Worm (Caenorhabditis elegans) whole organism, late embryonic: ENCODE data around the gene srt-30.

Experiments
- C08G9.2 ChIP-seq: sonication (generic microtip); optimal IDR thresholded peaks from 2 replicates; lab custom pipeline; 2016; ENCODE audit warnings: mild to moderate bottlenecking, missing genetic modification characterization, moderate library complexity, missing compliant biosample characterization
- Y22D7AL.16 ChIP-seq: sonication (generic microtip); optimal IDR thresholded peaks from 2 replicates; lab custom pipeline; 2016; ENCODE audit warnings: missing genetic modification characterization, missing compliant biosample characterization
- ceh-14 ChIP-seq: sonication (generic microtip); optimal IDR thresholded peaks from 2 replicates; lab custom pipeline; 2016; ENCODE audit warnings: missing genotype, missing genetic modification characterization, missing compliant biosample characterization
- ceh-18 ChIP-seq: sonication (generic microtip); optimal IDR thresholded peaks from 2 replicates; lab custom pipeline; 2016; ENCODE audit warnings: missing genetic modification characterization, missing compliant biosample characterization
- ceh-19 ChIP-seq: fragments of 200-800 bp; sonication (Bioruptor generic); optimal IDR thresholded peaks from 2 replicates; lab custom pipeline; 2018; ENCODE audit warnings: mild to moderate bottlenecking, missing genetic modification characterization, missing compliant biosample characterization
- ceh-30 ChIP-seq: fragments of 150-350 bp; optimal IDR thresholded peaks from 2 replicates; lab custom pipeline; 2014; ENCODE audit warnings: missing biosample characterization, missing genetic modification characterization
- ceh-31 ChIP-seq: sonication (generic microtip); optimal IDR thresholded peaks from 2 replicates; lab custom pipeline; 2016; ENCODE audit warnings: missing genetic modification characterization, missing compliant biosample characterization
- ceh-34 ChIP-seq: sonication (generic microtip); optimal IDR thresholded peaks from 2 replicates; lab custom pipeline; 2016; ENCODE audit warnings: mild to moderate bottlenecking, missing genetic modification characterization, missing compliant biosample characterization
- ceh-6 ChIP-seq: fragments of 200-800 bp; sonication (Bioruptor generic); optimal IDR thresholded peaks from 2 replicates; lab custom pipeline; 2018; ENCODE audit warnings: mild to moderate bottlenecking, missing genetic modification characterization, missing compliant biosample characterization
- che-1 ChIP-seq: sonication (generic microtip); optimal IDR thresholded peaks from 2 replicates; lab custom pipeline; 2016; ENCODE audit warnings: mild to moderate bottlenecking, missing genetic modification characterization, missing compliant biosample characterization
- elt-2 ChIP-seq: sonication (generic microtip); optimal IDR thresholded peaks from 2 replicates; lab custom pipeline; 2016; ENCODE audit warnings: missing genetic modification reagents, missing genetic modification characterization, missing compliant biosample characterization
- eyg-1 ChIP-seq: sonication (generic microtip); optimal IDR thresholded peaks from 2 replicates; lab custom pipeline; 2016; ENCODE audit warnings: missing genotype, missing genetic modification characterization, missing compliant biosample characterization
- fkh-10 ChIP-seq: fragments of 150-350 bp; optimal IDR thresholded peaks from 2 replicates; lab custom pipeline; 2014; ENCODE audit warnings: missing biosample characterization, missing genetic modification reagents, missing genetic modification characterization
- hlh-15 ChIP-seq: sonication (generic microtip); optimal IDR thresholded peaks from 2 replicates; lab custom pipeline; 2016; ENCODE audit warnings: missing genetic modification characterization, missing compliant biosample characterization
- hlh-30 ChIP-seq: sonication (generic microtip); optimal IDR thresholded peaks from 2 replicates; lab custom pipeline; 2017; ENCODE audit warnings: antibody characterized with exemption, missing genetic modification characterization, missing compliant biosample characterization; ENCODE audit not compliant: insufficient read depth
- hlh-6 ChIP-seq: sonication (generic microtip); optimal IDR thresholded peaks from 2 replicates; lab custom pipeline; 2016; ENCODE audit warnings: missing genotype, missing genetic modification characterization, missing compliant biosample characterization
- hlh-8 ChIP-seq: sonication (generic microtip); optimal IDR thresholded peaks from 2 replicates; lab custom pipeline; 2016; ENCODE audit warnings: missing genotype, missing genetic modification characterization, missing compliant biosample characterization
- lim-6 ChIP-seq: sonication (generic microtip); optimal IDR thresholded peaks from 2 replicates; lab custom pipeline; 2016; ENCODE audit warnings: missing genetic modification characterization, missing compliant biosample characterization
- lin-11 ChIP-seq: fragments of 200-800 bp; sonication (Bioruptor generic); optimal IDR thresholded peaks from 2 replicates; lab custom pipeline; 2018; ENCODE audit warnings: mild to moderate bottlenecking, missing genetic modification characterization, missing compliant biosample characterization
- nhr-11 ChIP-seq: fragments of 150-350 bp; optimal IDR thresholded peaks from 2 replicates; lab custom pipeline; 2014; ENCODE audit warnings: missing biosample characterization, missing genetic modification characterization
- npax-4 ChIP-seq: sonication (generic microtip); optimal IDR thresholded peaks from 2 replicates; lab custom pipeline; 2016; ENCODE audit warnings: missing genetic modification characterization, missing compliant biosample characterization
- odd-2 ChIP-seq: sonication (generic microtip); optimal IDR thresholded peaks from 2 replicates; lab custom pipeline; 2017; ENCODE audit warnings: antibody characterized with exemption, mild to moderate bottlenecking, missing genetic modification characterization, missing compliant biosample characterization
- pha-2 ChIP-seq: sonication (generic microtip); optimal IDR thresholded peaks from 2 replicates; lab custom pipeline; 2017; ENCODE audit warnings: mild to moderate bottlenecking, missing genetic modification characterization, missing compliant biosample characterization
- pha-4 ChIP-seq: fragments of 150-350 bp; optimal IDR thresholded peaks from 2 replicates; lab custom pipeline; 2018; ENCODE audit warnings: missing biosample characterization, missing genetic modification reagents, missing genetic modification characterization
- pqm-1 ChIP-seq: sonication (generic microtip); optimal IDR thresholded peaks from 2 replicates; lab custom pipeline; 2016; ENCODE audit warnings: missing genetic modification characterization, missing compliant biosample characterization
- pros-1 ChIP-seq: fragments of 150-350 bp; optimal IDR thresholded peaks from 2 replicates; lab custom pipeline; 2014; ENCODE audit warnings: missing biosample characterization, missing genetic modification reagents, missing genetic modification characterization
- rnt-1 ChIP-seq: sonication (generic microtip); optimal IDR thresholded peaks from 2 replicates; lab custom pipeline; 2016; ENCODE audit warnings: missing genetic modification characterization, missing compliant biosample characterization
- sox-2 ChIP-seq: fragments of 200-800 bp; sonication (Bioruptor generic); IDR thresholded peaks from 2 replicates; pipeline ENCODE4 v1.3.6; 2022; ENCODE audit warnings: missing genetic modification reagents, missing genetic modification characterization, missing compliant biosample characterization
- tbx-7 ChIP-seq: sonication (generic microtip); optimal IDR thresholded peaks from 2 replicates; lab custom pipeline; 2016; ENCODE audit warnings: missing genotype, missing genetic modification characterization, missing compliant biosample characterization
- ttx-3 ChIP-seq: sonication (generic microtip); optimal IDR thresholded peaks from 2 replicates; lab custom pipeline; 2016; ENCODE audit warnings: missing genetic modification reagents, missing genetic modification characterization, missing compliant biosample characterization
- unc-3 ChIP-seq, 2 experiments: fragments of 200-800 bp in 1 of 2; sonication (Bioruptor generic) in 1 of 2; sonication (generic microtip) in 1 of 2; conservative IDR thresholded peaks in 1 of 2; optimal IDR thresholded peaks in 1 of 2; 2 replicates each; pipeline versions ENCODE4 v1.3.6 to Lab custom; 2016 to 2022; ENCODE audit warnings: missing compliant biosample characterization in 2 of 2, missing genetic modification characterization in 2 of 2, missing genetic modification reagents in 1 of 2
- unc-42 ChIP-seq: sonication (generic microtip); optimal IDR thresholded peaks from 2 replicates; lab custom pipeline; 2016; ENCODE audit warnings: missing genotype, missing genetic modification characterization, missing compliant biosample characterization
- unc-55 ChIP-seq: sonication (generic microtip); optimal IDR thresholded peaks from 2 replicates; lab custom pipeline; 2017; ENCODE audit warnings: missing biosample characterization, missing genetic modification reagents, missing genetic modification characterization
- unc-86 ChIP-seq: sonication (generic microtip); optimal IDR thresholded peaks from 2 replicates; lab custom pipeline; 2016; ENCODE audit warnings: missing genetic modification characterization, missing compliant biosample characterization
- zip-5 ChIP-seq: sonication (generic microtip); optimal IDR thresholded peaks from 2 replicates; lab custom pipeline; 2016; ENCODE audit warnings: missing genetic modification characterization, missing compliant biosample characterization
- ztf-16 ChIP-seq: sonication (generic microtip); optimal IDR thresholded peaks from 2 replicates; lab custom pipeline; 2017; ENCODE audit warnings: missing genetic modification characterization, missing compliant biosample characterization

Gene srt-30

ce11 chrV:3825190-3825589, 24.9 kb upstream of the srt-30 start:
- TF ChIP-seq pqm-1 (tag; lab: Kevin White, UChicago): no peak
- no peak for TF ChIP-seq zip-5
- no peak for TF ChIP-seq unc-3 (GFP tag; conservative IDR thresholded peaks at IDR 0.05; lab: Robert Waterston, UW)
- no peak for TF ChIP-seq unc-3 (tag; optimal IDR thresholded peaks at IDR 0.05; lab: Kevin White, UChicago)
- no peak for TF ChIP-seq lin-11 (tag; lab: Kevin White, UChicago)
- TF ChIP-seq ttx-3 (tag; lab: Kevin White, UChicago): no peak
- no peak for TF ChIP-seq Y22D7AL.16 (tag; lab: Kevin White, UChicago)
- TF ChIP-seq pha-2 (tag; lab: Kevin White, UChicago): no peak
- no peak for TF ChIP-seq tbx-7
- no peak for TF ChIP-seq rnt-1 (tag; lab: Kevin White, UChicago)
- no peak for TF ChIP-seq eyg-1 (tag; lab: Kevin White, UChicago)
- no peak for TF ChIP-seq ceh-30 (tag; lab: Kevin White, UChicago)
- no peak for TF ChIP-seq odd-2
- no peak for TF ChIP-seq che-1 (tag; lab: Kevin White, UChicago)
- no peak for TF ChIP-seq ceh-18 (tag; lab: Kevin White, UChicago)
- TF ChIP-seq unc-55 (GFP tag; lab: Kevin White, UChicago): no peak
- no peak for TF ChIP-seq lim-6 (tag; lab: Kevin White, UChicago)
- no peak for TF ChIP-seq ceh-19
- TF ChIP-seq hlh-6 (tag; lab: Kevin White, UChicago): no peak
- no peak for TF ChIP-seq hlh-15 (tag; lab: Kevin White, UChicago)
- no peak for TF ChIP-seq hlh-8 (tag; lab: Kevin White, UChicago)

- TF ChIP-seq pha-4 (tag; lab: Kevin White, UChicago) (no peak), ceh-6 (GFP tag; lab: Kevin White, UChicago) (no peak), fkh-10 (GFP tag; lab: Kevin White, UChicago) (no peak), unc-86 (tag; lab: Kevin White, UChicago) (no peak), pros-1 (tag; lab: Kevin White, UChicago) (no peak), ceh-14 (tag; lab: Kevin White, UChicago) (no peak), sox-2 (GFP tag; lab: Robert Waterston, UW) (no peak)
- TF ChIP-seq, all 69 proteins: peak for 0
These were observed 20.6 kb upstream of the srt-30 start for ce11 chrV:3820875-3821274.

- TF ChIP-seq ceh-31: peak; percentile 3
- TF ChIP-seq unc-42: peak; percentile 44
- no peak for TF ChIP-seq C08G9.2
These were observed 14.7 kb upstream of the srt-30 start, which contains the start of gene H10D18.1 for ce11 chrV:3814938-3815337. Gene H10D18.1 (plus strand): TSS chrV:3815214.

- no peak for TF ChIP-seq ztf-16 (tag; lab: Kevin White, UChicago)
- no peak for TF ChIP-seq npax-4 (tag; lab: Kevin White, UChicago)
- TF ChIP-seq unc-55 (GFP tag; lab: Kevin White, UChicago): no peak
- TF ChIP-seq ceh-34 (tag; lab: Kevin White, UChicago): no peak
- TF ChIP-seq nhr-11 (tag; lab: Kevin White, UChicago): no peak
- TF ChIP-seq hlh-30 (tag; lab: Kevin White, UChicago): no peak
- TF ChIP-seq elt-2 (tag; lab: Kevin White, UChicago): no peak
- TF ChIP-seq pha-2 (tag; lab: Kevin White, UChicago): no peak
- no peak for TF ChIP-seq ttx-3 (tag; lab: Kevin White, UChicago)
These were observed 13.7 kb upstream of the srt-30 start for ce11 chrV:3814009-3814408.
